Fruit fly (Drosophila melanogaster): ENCODE measurements around the gene Eip63F-1.

DNA sequence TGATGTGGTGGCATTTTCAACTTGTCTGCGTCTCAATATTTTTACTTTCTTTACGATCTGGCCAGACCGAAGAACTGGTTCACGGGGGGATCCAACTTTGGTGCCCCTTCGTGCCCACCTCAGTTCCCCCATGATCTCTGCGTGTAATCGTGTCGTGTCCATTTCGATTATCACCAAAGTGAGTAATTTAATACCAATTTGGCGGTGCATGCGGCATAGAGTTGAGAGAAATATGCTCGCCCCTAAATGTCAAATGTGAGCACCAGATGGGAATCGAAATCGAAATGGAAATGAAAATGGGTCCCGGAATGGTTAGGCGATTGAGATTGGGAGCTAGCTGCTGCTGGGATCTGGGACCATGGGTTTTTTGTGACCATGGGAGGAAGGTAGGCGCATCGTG, 64.1 kb downstream of the Eip63F-1 start:
- TF ChIP-seq pan (optimal IDR thresholded peaks at IDR 0.05) (no peak), EcR (GFP tag; optimal IDR thresholded peaks at IDR 0.05) (no peak), Dll (optimal IDR thresholded peaks at IDR 0.05) (no peak)

Data from whole organism.